Worm (Caenorhabditis elegans): ENCODE data around the gene F18A11.3.

ce11 chrII:13012684-13013083, 24.0 kb downstream of the F18A11.3 start:
- TF ChIP-seq med-1 (GFP tag; optimal IDR thresholded peaks at IDR 0.05; ENCODE audit: insufficient read depth): no peak
- no peak for TF ChIP-seq T22C8.4 (GFP tag; IDR thresholded peaks at IDR 0.05)
- no peak for TF ChIP-seq ref-1 (GFP tag; conservative IDR thresholded peaks at IDR 0.05)
- TF ChIP-seq flt-1 (GFP tag; IDR thresholded peaks at IDR 0.05): no peak
- no peak for TF ChIP-seq cog-1 (tag; optimal IDR thresholded peaks at IDR 0.05)
- TF ChIP-seq ztf-23 (GFP tag; IDR thresholded peaks at IDR 0.05): no peak
- no peak for TF ChIP-seq tab-1 (GFP tag; IDR thresholded peaks at IDR 0.05)
- TF ChIP-seq klf-2 (GFP tag; conservative IDR thresholded peaks at IDR 0.05): no peak

Measured in whole organism, midembryonic.